Fruit fly (Drosophila melanogaster) whole organism, embryonic: ENCODE data around the gene p23.

ENCODE experiments used
- CG10565 ChIP-seq: fragments of 200-800 bp; sonication (Bioruptor generic); optimal IDR thresholded peaks from 3 replicates; lab custom pipeline; 2016; ENCODE audit warnings: missing biosample characterization, mild to moderate bottlenecking, missing genetic modification characterization
- CG12391 ChIP-seq: fragments of 200-800 bp; sonication (Bioruptor generic); optimal IDR thresholded peaks from 3 replicates; lab custom pipeline; 2018; ENCODE audit warnings: missing biosample characterization, mild to moderate bottlenecking, missing genetic modification characterization, moderate library complexity
- CG12659 ChIP-seq: fragments of 200-800 bp; sonication (Bioruptor generic); optimal IDR thresholded peaks from 3 replicates; lab custom pipeline; 2017; ENCODE audit warnings: mild to moderate bottlenecking, missing biosample characterization, missing genetic modification reagents, missing genetic modification characterization
- CG13296 ChIP-seq: fragments of 200-800 bp; sonication (Bioruptor generic); optimal IDR thresholded peaks from 3 replicates; lab custom pipeline; 2018; ENCODE audit warnings: missing biosample characterization, mild to moderate bottlenecking, missing genetic modification characterization
- CG13424 ChIP-seq: fragments of 200-800 bp; sonication (Bioruptor generic); optimal IDR thresholded peaks from 2 replicates; lab custom pipeline; 2019; ENCODE audit warnings: missing biosample characterization, mild to moderate bottlenecking, missing genetic modification characterization, moderate library complexity
- CG15011 ChIP-seq: fragments of 200-800 bp; sonication (Bioruptor generic); optimal IDR thresholded peaks from 3 replicates; lab custom pipeline; 2018; ENCODE audit warnings: missing biosample characterization, mild to moderate bottlenecking, missing genetic modification characterization
- CG17568 ChIP-seq: fragments of 200-800 bp; sonication (Bioruptor generic); optimal IDR thresholded peaks from 2 replicates; lab custom pipeline; 2018; ENCODE audit warnings: missing biosample characterization, mild to moderate bottlenecking, missing genetic modification characterization, moderate library complexity
- CG2120 ChIP-seq: fragments of 200-800 bp; sonication (Bioruptor generic); optimal IDR thresholded peaks from 3 replicates; lab custom pipeline; 2016; ENCODE audit warnings: missing biosample characterization, missing genetic modification characterization
- CG2202 ChIP-seq: fragments of 200-800 bp; sonication (Bioruptor generic); optimal IDR thresholded peaks from 2 replicates; lab custom pipeline; 2018; ENCODE audit warnings: missing biosample characterization, mild to moderate bottlenecking, missing genetic modification characterization
- CG3281 ChIP-seq: fragments of 200-800 bp; sonication (Bioruptor generic); optimal IDR thresholded peaks from 3 replicates; lab custom pipeline; 2017; ENCODE audit warnings: missing biosample characterization, mild to moderate bottlenecking, missing genetic modification characterization
- CG3407 ChIP-seq: fragments of 200-800 bp; sonication (Bioruptor generic); optimal IDR thresholded peaks from 2 replicates; lab custom pipeline; 2018; ENCODE audit warnings: missing biosample characterization, mild to moderate bottlenecking, missing genetic modification characterization
- CG5245 ChIP-seq: fragments of 200-800 bp; sonication (Bioruptor generic); optimal IDR thresholded peaks from 3 replicates; lab custom pipeline; 2016; ENCODE audit warnings: missing biosample characterization, missing genetic modification characterization
- CG6272 ChIP-seq: fragments of 200-800 bp; sonication (Bioruptor generic); IDR thresholded peaks from 2 replicates; pipeline ENCODE4 v1.3.6; 2022; ENCODE audit warnings: missing biosample characterization, missing genetic modification characterization
- CG6654 ChIP-seq: fragments of 200-800 bp; sonication (Bioruptor generic); optimal IDR thresholded peaks from 2 replicates; lab custom pipeline; 2017; ENCODE audit warnings: missing biosample characterization, mild to moderate bottlenecking, missing genetic modification characterization
- CG6791 ChIP-seq: fragments of 200-800 bp; sonication (Bioruptor generic); IDR thresholded peaks from 3 replicates; pipeline ENCODE4 v1.3.6; 2022; ENCODE audit warnings: missing biosample characterization, missing genetic modification characterization; ENCODE audit not compliant: partially characterized antibody
- CG6813 ChIP-seq: fragments of 200-800 bp; sonication (Bioruptor generic); optimal IDR thresholded peaks from 2 replicates; lab custom pipeline; 2017; ENCODE audit warnings: missing biosample characterization, missing genetic modification characterization, mild to moderate bottlenecking, moderate library complexity, missing genetic modification reagents
- CG7745 ChIP-seq: fragments of 200-800 bp; sonication (Bioruptor generic); optimal IDR thresholded peaks from 2 replicates; lab custom pipeline; 2018; ENCODE audit warnings: missing biosample characterization, mild to moderate bottlenecking, missing genetic modification characterization, moderate library complexity
- CG8281 ChIP-seq: fragments of 200-800 bp; sonication (Bioruptor generic); optimal IDR thresholded peaks from 2 replicates; lab custom pipeline; 2018; ENCODE audit warnings: missing biosample characterization, mild to moderate bottlenecking, missing genetic modification characterization, moderate library complexity
- CG9609 ChIP-seq: fragments of 200-800 bp; sonication (Bioruptor generic); optimal IDR thresholded peaks from 3 replicates; lab custom pipeline; 2016; ENCODE audit warnings: missing biosample characterization, missing genetic modification characterization
- CG9797 ChIP-seq: fragments of 200-800 bp; sonication (Bioruptor generic); optimal IDR thresholded peaks from 3 replicates; lab custom pipeline; 2018; ENCODE audit warnings: missing biosample characterization, mild to moderate bottlenecking, missing genetic modification characterization
- Dbx ChIP-seq: fragments of 200-800 bp; sonication (Bioruptor generic); IDR thresholded peaks from 3 replicates; pipeline ENCODE4 v1.3.6; 2022; ENCODE audit warnings: missing biosample characterization, missing genetic modification characterization
- Drgx ChIP-seq: fragments of 200-800 bp; sonication (Bioruptor generic); IDR thresholded peaks from 2 replicates; pipeline ENCODE4 v1.3.6; 2022; ENCODE audit warnings: missing biosample characterization, missing genetic modification characterization
- Eip74EF ChIP-seq, 2 experiments: fragments of 200-800 bp in 1 of 2; fragments of >200 bp in 1 of 2; sonication (Bioruptor generic) in 1 of 2; optimal IDR thresholded peaks; 2 replicates each; lab custom pipeline; 2017 to 2019; ENCODE audit warnings: missing biosample characterization in 2 of 2, missing genetic modification characterization in 2 of 2, mild to moderate bottlenecking in 1 of 2, moderate library complexity in 1 of 2
- HHEX ChIP-seq: fragments of 200-800 bp; sonication (Bioruptor generic); optimal IDR thresholded peaks from 3 replicates; lab custom pipeline; 2017; ENCODE audit warnings: missing biosample characterization, mild to moderate bottlenecking, missing genetic modification characterization, missing genetic modification reagents
- Hmr ChIP-seq: fragments of 200-800 bp; sonication (Bioruptor generic); optimal IDR thresholded peaks from 3 replicates; lab custom pipeline; 2017; ENCODE audit warnings: mild to moderate bottlenecking, missing biosample characterization, missing genetic modification reagents, missing genetic modification characterization
- Hr39 ChIP-seq: fragments of >200 bp; optimal IDR thresholded peaks from 2 replicates; lab custom pipeline; 2017
- Hr51 ChIP-seq, 2 experiments: fragments of 200-800 bp; sonication (Bioruptor generic); optimal IDR thresholded peaks; 2 replicates in 1 of 2; 3 replicates in 1 of 2; lab custom pipeline; 2016 to 2018; ENCODE audit warnings: missing biosample characterization in 2 of 2, missing genetic modification characterization in 2 of 2, mild to moderate bottlenecking in 1 of 2, moderate library complexity in 1 of 2
- Med ChIP-seq: fragments of 200-800 bp; sonication (Bioruptor generic); peaks from one replicate; lab custom pipeline; 2016; ENCODE audit warnings: missing biosample characterization, missing genetic modification characterization, mild to moderate bottlenecking, inconsistent platforms, moderate library complexity
- Meics ChIP-seq: fragments of 200-800 bp; sonication (Bioruptor generic); optimal IDR thresholded peaks from 2 replicates; lab custom pipeline; 2017; ENCODE audit warnings: missing biosample characterization, mild to moderate bottlenecking, missing genetic modification characterization
- NC2β ChIP-seq: fragments of 200-800 bp; sonication (Bioruptor generic); optimal IDR thresholded peaks from 2 replicates; lab custom pipeline; 2016; ENCODE audit warnings: missing biosample characterization, missing genetic modification characterization
- Oli ChIP-seq: fragments of 200-800 bp; sonication (Bioruptor generic); optimal IDR thresholded peaks from 2 replicates; lab custom pipeline; 2018; ENCODE audit warnings: missing biosample characterization, mild to moderate bottlenecking, missing genetic modification characterization, moderate library complexity
- PHDP ChIP-seq: fragments of 200-800 bp; sonication (Bioruptor generic); optimal IDR thresholded peaks from 3 replicates; lab custom pipeline; 2018; ENCODE audit warnings: missing biosample characterization, mild to moderate bottlenecking, missing genetic modification characterization, moderate library complexity
- Side ChIP-seq: fragments of 200-800 bp; sonication (Bioruptor generic); optimal IDR thresholded peaks from 2 replicates; lab custom pipeline; 2016; ENCODE audit warnings: missing biosample characterization, missing genetic modification characterization
- Sox100B ChIP-seq: fragments of 200-800 bp; sonication (Bioruptor generic); optimal IDR thresholded peaks from 3 replicates; lab custom pipeline; 2018; ENCODE audit warnings: missing biosample characterization, mild to moderate bottlenecking, missing genetic modification characterization
- ab ChIP-seq: fragments of 200-800 bp; sonication (Bioruptor generic); optimal IDR thresholded peaks from 2 replicates; lab custom pipeline; 2016; ENCODE audit warnings: missing biosample characterization, missing genetic modification characterization
- gem ChIP-seq: fragments of 200-800 bp; sonication (Bioruptor generic); optimal IDR thresholded peaks from 2 replicates; lab custom pipeline; 2019; ENCODE audit warnings: missing biosample characterization, mild to moderate bottlenecking, missing genetic modification characterization, moderate library complexity
- kay ChIP-seq: fragments of 200-800 bp; sonication (Bioruptor generic); optimal IDR thresholded peaks from 2 replicates; lab custom pipeline; 2016; ENCODE audit warnings: missing biosample characterization, missing genetic modification characterization
- lab ChIP-seq: fragments of 200-800 bp; sonication (Bioruptor generic); optimal IDR thresholded peaks from 3 replicates; lab custom pipeline; 2017; ENCODE audit warnings: missing biosample characterization, missing genetic modification characterization, mild to moderate bottlenecking, moderate library complexity, missing genetic modification reagents
- mam ChIP-seq: fragments of 200-800 bp; sonication (Bioruptor generic); optimal IDR thresholded peaks from 3 replicates; lab custom pipeline; 2016; ENCODE audit warnings: missing biosample characterization, missing genetic modification characterization
- nom ChIP-seq: fragments of 200-800 bp; sonication (Bioruptor generic); optimal IDR thresholded peaks from 2 replicates; lab custom pipeline; 2017; ENCODE audit warnings: missing biosample characterization, missing genetic modification characterization, mild to moderate bottlenecking, moderate library complexity, missing genetic modification reagents
- otp ChIP-seq: fragments of 200-800 bp; sonication (Bioruptor generic); IDR thresholded peaks from 3 replicates; pipeline ENCODE4, ENCODE4 v1.3.6; 2022; ENCODE audit warnings: missing biosample characterization, missing genetic modification characterization
- pb ChIP-seq: fragments of 200-800 bp; sonication (Bioruptor generic); optimal IDR thresholded peaks from 3 replicates; lab custom pipeline; 2016; ENCODE audit warnings: missing biosample characterization, missing genetic modification characterization
- pum ChIP-seq: fragments of 200-800 bp; sonication (Bioruptor generic); optimal IDR thresholded peaks from 2 replicates; lab custom pipeline; 2016; ENCODE audit warnings: missing biosample characterization, missing genetic modification characterization
- schlank ChIP-seq: fragments of 200-800 bp; sonication (Bioruptor generic); optimal IDR thresholded peaks from 2 replicates; lab custom pipeline; 2018; ENCODE audit warnings: missing biosample characterization, mild to moderate bottlenecking, missing genetic modification characterization
- sd ChIP-seq: fragments of 200-800 bp; sonication (Bioruptor generic); optimal IDR thresholded peaks from 3 replicates; lab custom pipeline; 2018; ENCODE audit warnings: missing biosample characterization, mild to moderate bottlenecking, missing genetic modification characterization, moderate library complexity
- sim ChIP-seq: fragments of 200-800 bp; sonication (Bioruptor generic); IDR thresholded peaks from 2 replicates; pipeline ENCODE4 v1.3.6; 2022; ENCODE audit warnings: missing biosample characterization, missing genetic modification characterization
- sna ChIP-seq: fragments of 200-800 bp; sonication (Bioruptor generic); IDR thresholded peaks from 2 replicates; pipeline ENCODE4 v1.3.6; 2022; ENCODE audit warnings: missing biosample characterization, missing genetic modification characterization; ENCODE audit not compliant: partially characterized antibody
- sqz ChIP-seq: fragments of 200-800 bp; sonication (Bioruptor generic); optimal IDR thresholded peaks from 3 replicates; lab custom pipeline; 2018; ENCODE audit warnings: missing biosample characterization, mild to moderate bottlenecking, missing genetic modification characterization
- tgo ChIP-seq: fragments of 200-800 bp; sonication (Bioruptor generic); IDR thresholded peaks from 3 replicates; pipeline ENCODE4 v1.3.6; 2022; ENCODE audit warnings: missing biosample characterization, missing genetic modification characterization
- zfh1 ChIP-seq: fragments of 200-800 bp; sonication (Bioruptor generic); IDR thresholded peaks from 3 replicates; pipeline ENCODE4 v1.3.6; 2022; ENCODE audit warnings: missing biosample characterization, missing genetic modification characterization

p23 gene

DNA sequence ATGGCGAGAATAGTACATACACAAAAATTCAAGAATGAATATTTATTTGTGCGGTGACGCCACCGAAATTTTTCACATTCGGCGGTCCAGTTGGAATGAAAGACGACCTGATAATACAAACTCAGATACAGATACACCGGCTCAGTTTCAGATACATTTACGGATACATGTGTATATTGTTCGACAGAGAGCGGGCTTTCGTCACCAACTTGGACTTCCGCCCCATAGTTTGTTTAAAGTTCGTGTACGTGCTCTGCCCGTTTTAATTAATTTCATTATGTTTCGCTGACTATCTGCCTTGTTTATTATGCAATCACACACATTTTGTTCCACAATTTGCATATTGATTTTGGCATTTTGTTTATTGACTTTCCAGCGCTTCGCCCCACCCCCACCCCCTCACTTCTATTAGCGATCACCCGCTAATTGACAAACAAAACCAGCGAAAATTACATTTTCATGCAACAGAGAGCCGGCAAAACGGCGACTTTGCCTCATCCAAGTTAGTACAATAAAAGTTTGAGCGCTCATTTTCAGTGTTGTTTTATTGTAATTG is 23.5 kb downstream of the p23 start (continued):
- TF ChIP-seq Drgx (GFP tag; lab: Robert Waterston, UW) (no peak), nom (no peak), kay (GFP tag; lab: Kevin White, UChicago) (peak; percentile 42), HHEX (GFP tag; lab: Kevin White, UChicago) (peak; percentile 67), pb (peak; percentile 9), ab (no peak), gem (tag; lab: Kevin White, UChicago) (peak; percentile 36), sd (tag; lab: Kevin White, UChicago) (peak; percentile 79), NC2β (GFP tag; lab: Kevin White, UChicago) (no peak), Hr51 (GFP tag; optimal IDR thresholded peaks at IDR 0.05; lab: Kevin White, UChicago) (peak in 1 of 2 experiments; percentile 23), CG15011 (GFP tag; lab: Kevin White, UChicago) (no peak), CG12391 (tag; lab: Kevin White, UChicago) (no peak), CG7745 (no peak), CG10565 (GFP tag; lab: Kevin White, UChicago) (no peak), mam (GFP tag; lab: Kevin White, UChicago) (peak; percentile 21), CG6791 (GFP tag; lab: Robert Waterston, UW) (no peak), Med (GFP tag; lab: Kevin White, UChicago) (peak; percentile 80), CG12659 (peak; percentile 35), CG6272 (no peak), Side (GFP tag; lab: Kevin White, UChicago) (peak; percentile 28), CG3407 (GFP tag; lab: Kevin White, UChicago) (no peak), tgo (GFP tag; lab: Robert Waterston, UW) (no peak), Sox100B (peak; percentile 31), Meics (GFP tag; lab: Kevin White, UChicago) (peak; percentile 93), CG6654 (GFP tag; lab: Kevin White, UChicago) (no peak), sna (no peak), Hr39 (lab: Kevin White, UChicago) (no peak), Dbx (GFP tag; lab: Robert Waterston, UW) (no peak), sim (no peak), CG3281 (GFP tag; lab: Kevin White, UChicago) (peak; percentile 59), CG2202 (tag; lab: Kevin White, UChicago) (no peak), sqz (GFP tag; lab: Kevin White, UChicago) (peak; percentile 1), CG8281 (tag; lab: Kevin White, UChicago) (peak; percentile 1), Eip74EF (GFP tag; optimal IDR thresholded peaks at IDR 0.05; lab: Kevin White, UChicago) (peak in 1 of 2 experiments; percentile 51), zfh1 (GFP tag; lab: Robert Waterston, UW) (no peak), otp (GFP tag; lab: Robert Waterston, UW) (no peak), CG13296 (GFP tag; lab: Kevin White, UChicago) (peak; percentile 66), Oli (tag; lab: Kevin White, UChicago) (peak; percentile 17), lab (GFP tag; lab: Kevin White, UChicago) (peak; percentile 57), pum (GFP tag; lab: Kevin White, UChicago) (no peak), Hmr (GFP tag; lab: Kevin White, UChicago) (peak; percentile 44), CG9609 (GFP tag; lab: Kevin White, UChicago) (no peak), PHDP (peak; percentile 32), CG2120 (GFP tag; lab: Kevin White, UChicago) (peak; percentile 38), CG17568 (GFP tag; lab: Kevin White, UChicago) (peak; percentile 41), schlank (tag; lab: Kevin White, UChicago) (peak; percentile 28), CG13424 (peak; percentile 21), CG9797 (GFP tag; lab: Kevin White, UChicago) (no peak), CG5245 (no peak), CG6813 (GFP tag; lab: Kevin White, UChicago) (peak; percentile 46)
